Worm (Caenorhabditis elegans): ENCODE measurements around the gene srt-73.
A peak's percentile ranks its signal among the peaks of the same experiment; 100 is the strongest.

Gene srt-73

DNA sequence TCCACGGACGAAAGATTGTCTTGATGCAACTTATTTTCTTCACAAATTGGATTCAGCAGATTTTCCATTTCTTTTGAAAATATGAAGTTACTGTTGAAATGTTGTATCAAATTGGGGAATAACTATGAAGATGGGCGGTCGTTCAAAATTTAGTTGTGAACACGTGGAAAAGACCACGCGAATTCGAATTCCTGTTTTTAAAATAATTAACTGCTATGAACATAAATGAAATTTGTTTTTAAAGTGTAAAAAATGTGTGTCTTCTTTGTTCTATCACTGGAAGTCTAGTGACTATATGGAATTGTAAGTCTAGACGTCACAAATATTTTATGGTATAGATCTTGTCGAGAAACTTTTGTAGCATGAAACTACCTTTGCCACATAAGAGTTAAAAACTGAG lies 40.7 kb upstream of the srt-73 start, which contains the start of gene C06A6.7:
TSS of gene C06A6.7 (minus strand) at position 101 of the 400 bp plus-strand sequence.
- TF ChIP-seq B0035.1 (tag; optimal IDR thresholded peaks at IDR 0.05) (no peak), nhr-179 (tag; optimal IDR thresholded peaks at IDR 0.05) (no peak), ZK185.1 (tag; optimal IDR thresholded peaks at IDR 0.05; ENCODE audit: poor library complexity, severe bottlenecking) (no peak), ztf-26 (tag; optimal IDR thresholded peaks at IDR 0.05) (no peak), ceh-100 (GFP tag; IDR thresholded peaks at IDR 0.05) (no peak), T26A5.8 (tag; optimal IDR thresholded peaks at IDR 0.05) (no peak), hmg-1.2 (GFP tag; IDR thresholded peaks at IDR 0.05) (no peak), dpl-1 (GFP tag; optimal IDR thresholded peaks at IDR 0.05) (no peak)

DNA sequence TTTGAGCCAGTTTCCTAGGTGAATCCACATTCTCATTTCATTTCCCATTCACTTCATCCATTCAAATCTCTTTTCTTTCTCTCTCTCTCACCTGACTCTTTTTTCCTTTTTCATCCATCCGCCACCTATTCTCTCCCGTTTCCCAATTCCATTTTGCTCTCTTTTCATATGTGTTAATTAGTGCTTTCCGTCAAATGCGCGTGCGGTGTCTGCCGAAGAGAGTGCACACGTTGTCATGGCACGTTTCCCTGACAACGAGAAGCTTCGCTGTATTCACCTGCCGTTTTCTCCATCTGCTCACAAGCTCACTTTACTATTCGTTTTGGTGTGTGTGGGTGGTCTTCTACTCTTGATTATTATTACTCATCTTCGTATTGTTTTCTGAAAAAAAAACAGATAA lies 39.2 kb upstream of the srt-73 start:
- TF ChIP-seq aptf-3 (GFP tag; IDR thresholded peaks at IDR 0.05) = no peak
- TF ChIP-seq tbx-9 (tag; optimal IDR thresholded peaks at IDR 0.05; ENCODE audit: borderline replicate concordance) = no peak
- TF ChIP-seq madf-6 (GFP tag; IDR thresholded peaks at IDR 0.05) = no peak
- no peak for TF ChIP-seq ceh-79 (tag; optimal IDR thresholded peaks at IDR 0.05)
- TF ChIP-seq F33H1.4 (GFP tag; IDR thresholded peaks at IDR 0.05) = no peak
- no peak for TF ChIP-seq F23B12.7 (tag; optimal IDR thresholded peaks at IDR 0.05; ENCODE audit: insufficient read depth)
- TF ChIP-seq him-1 (tag; optimal IDR thresholded peaks at IDR 0.05) = no peak
- no peak for TF ChIP-seq zfh-2 (GFP tag; conservative IDR thresholded peaks at IDR 0.05)
- no peak for TF ChIP-seq Y95B8A.8 (GFP tag; IDR thresholded peaks at IDR 0.05)
- TF ChIP-seq bed-2 (GFP tag; IDR thresholded peaks at IDR 0.05) = no peak
- TF ChIP-seq hlh-26 (GFP tag; conservative IDR thresholded peaks at IDR 0.05) = no peak
- TF ChIP-seq Y53F4B.3 (GFP tag; IDR thresholded peaks at IDR 0.05) = no peak
- TF ChIP-seq efl-1 (GFP tag; optimal IDR thresholded peaks at IDR 0.05) = no peak
- TF ChIP-seq bed-1 (GFP tag; IDR thresholded peaks at IDR 0.05) = no peak
- TF ChIP-seq nhr-120 (GFP tag; IDR thresholded peaks at IDR 0.05) = no peak
- no peak for TF ChIP-seq F39B2.1 (GFP tag; IDR thresholded peaks at IDR 0.05)
- no peak for TF ChIP-seq dpl-1 (GFP tag; optimal IDR thresholded peaks at IDR 0.05)
- TF ChIP-seq T26A5.8 (tag; optimal IDR thresholded peaks at IDR 0.05) = no peak
- no peak for TF ChIP-seq cebp-2 (GFP tag; IDR thresholded peaks at IDR 0.05)

DNA sequence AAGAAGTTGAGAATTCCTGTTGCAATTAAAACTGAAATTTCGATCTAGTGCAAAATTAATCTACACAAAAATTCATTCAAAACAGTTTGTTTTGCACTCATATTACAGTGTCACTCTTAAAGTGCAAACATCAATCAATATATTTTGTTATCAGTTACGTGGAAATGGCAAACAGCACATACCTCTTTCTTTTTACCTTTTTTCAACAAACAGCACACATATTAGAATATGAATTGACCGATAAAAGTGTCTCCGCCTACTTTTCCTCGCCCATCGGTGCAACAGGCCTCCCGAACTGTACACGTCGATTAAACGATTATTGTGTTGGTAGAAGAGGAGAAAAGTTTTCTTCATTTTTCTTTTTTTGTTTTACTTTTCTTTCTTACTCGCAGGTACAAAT lies 37.9 kb upstream of the srt-73 start:
- TF ChIP-seq let-607 (tag; optimal IDR thresholded peaks at IDR 0.05) = peak; percentile 49 to 65
- no peak for TF ChIP-seq Y67H2A.10 (GFP tag; conservative IDR thresholded peaks at IDR 0.05)
- TF ChIP-seq ets-4 (GFP tag; optimal IDR thresholded peaks at IDR 0.05) = peak; percentile 26
- TF ChIP-seq bed-1 (GFP tag; IDR thresholded peaks at IDR 0.05) = no peak
- TF ChIP-seq lin-54 (GFP tag; optimal IDR thresholded peaks at IDR 0.05) = no peak
- no peak for TF ChIP-seq C17E4.6 (GFP tag; IDR thresholded peaks at IDR 0.05)
- TF ChIP-seq attf-5 (GFP tag; optimal IDR thresholded peaks at IDR 0.05) = peak; percentile 17
- no peak for TF ChIP-seq F52B5.7 (tag; optimal IDR thresholded peaks at IDR 0.05)
- TF ChIP-seq nhr-80 (tag; optimal IDR thresholded peaks at IDR 0.05) = peak; percentile 94

DNA sequence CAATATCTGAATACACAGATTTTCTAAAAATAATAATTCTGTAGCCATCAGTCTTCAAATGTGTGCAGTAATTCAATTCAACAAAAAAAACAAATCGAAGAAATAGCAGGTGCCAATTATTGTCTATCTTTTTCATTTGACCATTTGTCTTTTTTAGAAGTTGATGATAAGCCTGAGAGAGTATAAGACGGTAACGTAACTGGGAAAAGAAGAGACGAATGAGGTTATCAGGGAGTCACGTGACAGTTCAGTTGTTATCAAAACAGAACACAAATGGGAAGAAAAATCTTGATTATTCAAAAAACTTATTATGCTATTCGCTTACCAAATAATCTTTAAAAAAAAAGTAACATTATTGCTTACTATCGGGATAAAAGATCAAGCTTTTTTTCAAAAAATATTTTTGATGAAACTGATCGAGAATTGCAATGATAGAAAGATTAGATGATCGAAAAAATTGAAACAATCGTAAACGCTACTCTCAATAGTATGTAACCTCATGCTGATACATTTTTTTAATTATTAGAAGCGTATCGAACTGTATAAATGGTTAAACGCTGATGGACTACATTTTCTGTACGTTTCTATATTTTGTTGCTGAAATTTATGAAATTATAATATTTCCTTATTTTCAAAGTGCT lies 34.7 kb upstream of the srt-73 start:
- TF ChIP-seq bed-2 (GFP tag; IDR thresholded peaks at IDR 0.05) (no peak), chd-7 (tag; optimal IDR thresholded peaks at IDR 0.05) (no peak), dpl-1 (GFP tag; optimal IDR thresholded peaks at IDR 0.05) (no peak), ztf-26 (tag; optimal IDR thresholded peaks at IDR 0.05) (no peak), F37B4.10 (GFP tag; IDR thresholded peaks at IDR 0.05) (no peak), aptf-3 (GFP tag; IDR thresholded peaks at IDR 0.05) (no peak), lin-40 (tag; optimal IDR thresholded peaks at IDR 0.05) (peak; percentile 1), nhr-80 (tag; optimal IDR thresholded peaks at IDR 0.05) (peak; percentile 81), snpc-3.4 (tag; optimal IDR thresholded peaks at IDR 0.05) (no peak), K11D2.4 (GFP tag; IDR thresholded peaks at IDR 0.05) (no peak), B0336.3 (GFP tag; IDR thresholded peaks at IDR 0.05) (no peak), hmg-1.2 (GFP tag; IDR thresholded peaks at IDR 0.05) (no peak), let-607 (tag; optimal IDR thresholded peaks at IDR 0.05) (no peak), ama-1 (optimal IDR thresholded peaks at IDR 0.05) (no peak), ama-1 (GFP tag; optimal IDR thresholded peaks at IDR 0.05) (no peak), tbp1 (GFP tag; optimal IDR thresholded peaks at IDR 0.05) (peak; percentile 15), hlh-26 (GFP tag; conservative IDR thresholded peaks at IDR 0.05) (no peak)
